Worm (Caenorhabditis elegans) whole organism, young adult: ENCODE measurements around the gene M176.4.

Experiments
- F55B11.4 ChIP-seq: sonication (generic microtip); optimal IDR thresholded peaks from 2 replicates; lab custom pipeline; 2016; ENCODE audit warnings: missing compliant biosample characterization, missing genetic modification characterization, borderline replicate concordance; ENCODE audit not compliant: insufficient read depth
- ama-1 ChIP-seq, 3 experiments: fragments of 150-350 bp in 1 of 3; sonication (generic microtip) in 2 of 3; optimal IDR thresholded peaks; 2 replicates each; lab custom pipeline; 2014 to 2018; ENCODE audit warnings: missing biosample characterization in 2 of 3, missing genetic modification characterization in 2 of 3, missing genetic modification reagents in 2 of 3
- dox-1 ChIP-seq: fragments of 200-800 bp; sonication (Bioruptor generic); IDR thresholded peaks from 2 replicates; pipeline ENCODE4 v1.3.6; 2022; ENCODE audit warnings: missing genetic modification reagents, missing genetic modification characterization, missing compliant biosample characterization
- ets-4 ChIP-seq: fragments of 200-800 bp; sonication (Bioruptor generic); optimal IDR thresholded peaks from 2 replicates; lab custom pipeline; 2018; ENCODE audit warnings: mild to moderate bottlenecking, missing genetic modification characterization, missing compliant biosample characterization
- mes-4 ChIP-seq: sonication (generic microtip); optimal IDR thresholded peaks from 2 replicates; lab custom pipeline; 2016; ENCODE audit warnings: missing genotype, missing genetic modification characterization, missing compliant biosample characterization
- nfya-1 ChIP-seq: sonication (generic microtip); optimal IDR thresholded peaks from 2 replicates; lab custom pipeline; 2017; ENCODE audit warnings: antibody characterized with exemption, missing compliant biosample characterization, missing genetic modification characterization, borderline replicate concordance; ENCODE audit not compliant: insufficient read depth
- nhr-120 ChIP-seq: fragments of 200-800 bp; sonication (Bioruptor generic); IDR thresholded peaks from 2 replicates; pipeline ENCODE4 v1.3.6; 2022; ENCODE audit warnings: missing genetic modification characterization, missing compliant biosample characterization
- snpc-4 ChIP-seq, 5 experiments: fragments of 150-350 bp in 1 of 5; sonication (generic microtip) in 4 of 5; optimal IDR thresholded peaks; 2 replicates each; lab custom pipeline; 2014 to 2018; ENCODE audit warnings: missing genetic modification characterization in 5 of 5, missing biosample characterization in 3 of 5, antibody characterized with exemption in 2 of 5, mild to moderate bottlenecking in 2 of 5, missing compliant biosample characterization in 2 of 5, missing genotype in 2 of 5, moderate library complexity in 2 of 5, missing genetic modification reagents in 1 of 5

DNA sequence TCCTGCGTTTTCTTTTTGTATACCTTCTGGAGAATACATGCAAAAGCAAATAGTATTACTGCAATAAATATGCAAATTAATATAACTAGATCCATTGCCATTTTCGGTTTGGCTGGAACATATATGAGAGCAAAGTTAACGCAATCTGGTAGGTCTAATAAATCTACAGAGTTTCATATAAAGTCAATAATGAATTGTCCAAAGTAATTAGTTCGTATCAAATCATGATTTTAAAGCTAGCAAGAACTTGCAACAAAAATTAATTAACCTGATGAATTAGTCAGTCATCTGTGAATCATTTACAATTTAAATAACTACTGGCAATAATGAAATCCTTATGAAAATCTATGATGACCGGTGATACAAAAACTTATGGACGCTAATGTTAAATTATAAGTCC lies 27.2 kb downstream of the M176.4 start, which contains the start of gene R09D1.13:
- TF ChIP-seq mes-4 (tag; lab: Kevin White, UChicago) (no peak), dox-1 (GFP tag; lab: Robert Waterston, UW) (no peak), snpc-4 (GFP tag; optimal IDR thresholded peaks at IDR 0.05; lab: Kevin White, UChicago) (no peak), snpc-4 (tag; optimal IDR thresholded peaks at IDR 0.05; lab: Kevin White, UChicago) (no peak), F55B11.4 (no peak), nhr-120 (no peak), ets-4 (no peak), nfya-1 (no peak), ama-1 (optimal IDR thresholded peaks at IDR 0.05; lab: Kevin White, UChicago) (no peak), ama-1 (GFP tag; optimal IDR thresholded peaks at IDR 0.05; lab: Kevin White, UChicago) (no peak)
